Worm (Caenorhabditis elegans) whole organism, L4 larva: ENCODE data around the gene ZK470.6.

Experiments
- F44E2.7 ChIP-seq: fragments of 200-800 bp; sonication (Bioruptor generic); IDR thresholded peaks from 2 replicates; pipeline ENCODE4 v2.1.2; 2022; ENCODE audit warnings: missing genetic modification characterization, missing compliant biosample characterization
- T26A8.4 ChIP-seq: fragments of 200-800 bp; sonication (Bioruptor generic); IDR thresholded peaks from 2 replicates; pipeline ENCODE4 v1.3.6; 2022; ENCODE audit warnings: missing genetic modification characterization, missing compliant biosample characterization
- aha-1 ChIP-seq: fragments of 150-350 bp; peaks from one replicate; lab custom pipeline; 2014; ENCODE audit warnings: missing biosample characterization, missing genetic modification characterization
- aly-2 ChIP-seq: sonication (generic microtip); optimal IDR thresholded peaks from 2 replicates; lab custom pipeline; 2018; ENCODE audit warnings: missing biosample characterization, missing genetic modification characterization
- ama-1 ChIP-seq: fragments of 150-350 bp; optimal IDR thresholded peaks from 2 replicates; lab custom pipeline; 2014; ENCODE audit warnings: inconsistent platforms, mixed read lengths
- arid-1 ChIP-seq: fragments of 200-800 bp; sonication (Bioruptor generic); conservative IDR thresholded peaks from 2 replicates; pipeline ENCODE4 v1.3.6; 2022; ENCODE audit warnings: missing genetic modification reagents, missing genetic modification characterization, missing compliant biosample characterization
- ceh-44 ChIP-seq: fragments of 200-800 bp; sonication (Bioruptor generic); IDR thresholded peaks from 2 replicates; pipeline ENCODE4 v1.3.6; 2022; ENCODE audit warnings: missing genetic modification reagents, missing genetic modification characterization, missing compliant biosample characterization
- ceh-82 ChIP-seq: sonication (generic microtip); optimal IDR thresholded peaks from 2 replicates; lab custom pipeline; 2017; ENCODE audit warnings: missing biosample characterization, missing genetic modification characterization
- ctbp-1 ChIP-seq: fragments of 200-800 bp; sonication (Bioruptor generic); IDR thresholded peaks from 2 replicates; pipeline ENCODE4 v1.3.6; 2022; ENCODE audit warnings: missing genetic modification reagents, missing genetic modification characterization, missing compliant biosample characterization
- daf-19 ChIP-seq: fragments of 200-800 bp; sonication (Bioruptor generic); conservative IDR thresholded peaks from 2 replicates; pipeline ENCODE4 v1.3.6; 2022; ENCODE audit warnings: missing genetic modification characterization, missing compliant biosample characterization
- daf-8 ChIP-seq: fragments of 200-800 bp; sonication (Bioruptor generic); IDR thresholded peaks from 2 replicates; pipeline ENCODE4 v1.3.6; 2022; ENCODE audit warnings: missing genetic modification characterization, missing compliant biosample characterization
- dmd-6 ChIP-seq: fragments of 200-800 bp; sonication (Bioruptor generic); IDR thresholded peaks from 2 replicates; pipeline ENCODE4 v1.3.6; 2022; ENCODE audit warnings: missing genetic modification reagents, missing genetic modification characterization, missing compliant biosample characterization
- dmd-9 ChIP-seq: fragments of 200-800 bp; sonication (Bioruptor generic); IDR thresholded peaks from 2 replicates; pipeline ENCODE4 v1.3.6; 2022; ENCODE audit warnings: missing genetic modification reagents, missing genetic modification characterization, missing compliant biosample characterization
- duxl-1 ChIP-seq: sonication (generic microtip); optimal IDR thresholded peaks from 2 replicates; lab custom pipeline; 2016; ENCODE audit warnings: mild to moderate bottlenecking, missing genetic modification characterization, moderate library complexity, missing compliant biosample characterization; ENCODE audit not compliant: poor library complexity
- dve-1 ChIP-seq: sonication (generic microtip); optimal IDR thresholded peaks from 2 replicates; lab custom pipeline; 2017; ENCODE audit warnings: antibody characterized with exemption, mild to moderate bottlenecking, missing genetic modification characterization, missing compliant biosample characterization; ENCODE audit not compliant: insufficient read depth
- egl-27 ChIP-seq: sonication (generic microtip); optimal IDR thresholded peaks from 3 replicates; lab custom pipeline; 2017; ENCODE audit warnings: missing biosample characterization, missing genetic modification reagents, missing genetic modification characterization
- gei-8 ChIP-seq: fragments of 200-800 bp; sonication (Bioruptor generic); optimal IDR thresholded peaks from 2 replicates; lab custom pipeline; 2018; ENCODE audit warnings: mild to moderate bottlenecking, missing genetic modification characterization, missing compliant biosample characterization
- hlh-30 ChIP-seq: sonication (generic microtip); optimal IDR thresholded peaks from 2 replicates; lab custom pipeline; 2017; ENCODE audit warnings: antibody characterized with exemption, mild to moderate bottlenecking, missing genetic modification characterization, missing compliant biosample characterization; ENCODE audit not compliant: insufficient read depth
- hmg-1.1 ChIP-seq: fragments of 200-800 bp; sonication (Bioruptor generic); IDR thresholded peaks from 2 replicates; pipeline ENCODE4 v1.3.6; 2022; ENCODE audit warnings: missing genetic modification reagents, missing genetic modification characterization, missing compliant biosample characterization
- lim-7 ChIP-seq: fragments of 200-800 bp; sonication (Bioruptor generic); IDR thresholded peaks from 2 replicates; pipeline ENCODE4 v1.3.6; 2022; ENCODE audit warnings: missing genetic modification characterization, missing compliant biosample characterization
- lin-1 ChIP-seq: fragments of 200-800 bp; sonication (Bioruptor generic); IDR thresholded peaks from 2 replicates; pipeline ENCODE4 v1.3.6; 2022; ENCODE audit warnings: missing genetic modification reagents, missing genetic modification characterization, missing compliant biosample characterization
- lin-13 ChIP-seq: fragments of 150-350 bp; optimal IDR thresholded peaks from 2 replicates; lab custom pipeline; 2014; ENCODE audit warnings: missing biosample characterization, missing genetic modification reagents, missing genetic modification characterization
- lin-15B ChIP-seq: fragments of 150-350 bp; sonication (generic microtip); optimal IDR thresholded peaks from 3 replicates; lab custom pipeline; 2014; ENCODE audit warnings: missing biosample characterization, missing genetic modification characterization
- lin-38 ChIP-seq: fragments of 200-800 bp; sonication (Bioruptor generic); IDR thresholded peaks from 2 replicates; pipeline ENCODE4 v1.3.6; 2022; ENCODE audit warnings: missing genetic modification reagents, missing genetic modification characterization, missing compliant biosample characterization
- madf-5 ChIP-seq, 2 experiments: fragments of 200-800 bp; sonication (Bioruptor generic); IDR thresholded peaks; 2 replicates each; pipeline ENCODE4 v1.3.6; 2022; ENCODE audit warnings: missing compliant biosample characterization in 2 of 2, missing genetic modification characterization in 2 of 2
- mes-2 ChIP-seq: sonication (generic microtip); optimal IDR thresholded peaks from 2 replicates; lab custom pipeline; 2016; ENCODE audit warnings: missing genotype, mild to moderate bottlenecking, missing genetic modification characterization, missing compliant biosample characterization; ENCODE audit not compliant: poor library complexity, severe bottlenecking
- mxl-3 ChIP-seq: fragments of 200-800 bp; sonication (Bioruptor generic); optimal IDR thresholded peaks from 2 replicates; lab custom pipeline; 2018; ENCODE audit warnings: mild to moderate bottlenecking, missing genetic modification characterization, missing compliant biosample characterization
- nhr-102 ChIP-seq: sonication (generic microtip); optimal IDR thresholded peaks from 2 replicates; lab custom pipeline; 2016; ENCODE audit warnings: mild to moderate bottlenecking, missing genetic modification characterization, moderate library complexity, missing compliant biosample characterization
- nhr-111 ChIP-seq: fragments of 200-800 bp; sonication (Bioruptor generic); optimal IDR thresholded peaks from 2 replicates; lab custom pipeline; 2018; ENCODE audit warnings: mild to moderate bottlenecking, missing genetic modification characterization, missing compliant biosample characterization
- nhr-25 ChIP-seq: sonication (generic microtip); optimal IDR thresholded peaks from 2 replicates; lab custom pipeline; 2017; ENCODE audit warnings: missing genetic modification characterization, mild to moderate bottlenecking, missing compliant biosample characterization, antibody characterized with exemption, moderate library complexity, borderline replicate concordance; ENCODE audit not compliant: insufficient read depth
- nhr-28 ChIP-seq: fragments of 150-350 bp; optimal IDR thresholded peaks from 2 replicates; lab custom pipeline; 2014; ENCODE audit warnings: missing biosample characterization, missing genetic modification characterization
- nhr-41 ChIP-seq: fragments of 200-800 bp; sonication (Bioruptor generic); IDR thresholded peaks from 2 replicates; pipeline ENCODE4 v1.3.6; 2022; ENCODE audit warnings: missing genetic modification reagents, missing genetic modification characterization, missing compliant biosample characterization
- nhr-42 ChIP-seq: fragments of 200-800 bp; sonication (Bioruptor generic); IDR thresholded peaks from 2 replicates; pipeline ENCODE4 v1.3.6; 2022; ENCODE audit warnings: missing genetic modification characterization, missing compliant biosample characterization
- nhr-48 ChIP-seq: sonication (generic microtip); optimal IDR thresholded peaks from 2 replicates; lab custom pipeline; 2016; ENCODE audit warnings: mild to moderate bottlenecking, missing genetic modification characterization, missing compliant biosample characterization
- nhr-77 ChIP-seq: fragments of 150-350 bp; optimal IDR thresholded peaks from 2 replicates; lab custom pipeline; 2014; ENCODE audit warnings: missing biosample characterization, missing genetic modification characterization
- pqm-1 ChIP-seq: sonication (generic microtip); optimal IDR thresholded peaks from 2 replicates; lab custom pipeline; 2017; ENCODE audit warnings: missing biosample characterization, missing genetic modification characterization
- rbr-2 ChIP-seq: sonication (generic microtip); optimal IDR thresholded peaks from 2 replicates; lab custom pipeline; 2016; ENCODE audit warnings: missing genotype, missing genetic modification characterization, missing compliant biosample characterization
- saeg-2 ChIP-seq: fragments of 200-800 bp; sonication (Bioruptor generic); IDR thresholded peaks from 2 replicates; pipeline ENCODE4 v1.3.6; 2022; ENCODE audit warnings: missing genetic modification reagents, missing genetic modification characterization, missing compliant biosample characterization
- sdz-12 ChIP-seq: fragments of 200-800 bp; sonication (Bioruptor generic); optimal IDR thresholded peaks from 2 replicates; lab custom pipeline; 2018; ENCODE audit warnings: mild to moderate bottlenecking, missing genetic modification characterization, missing compliant biosample characterization
- set-16 ChIP-seq: fragments of 200-800 bp; sonication (Bioruptor generic); IDR thresholded peaks from 2 replicates; pipeline ENCODE4 v1.3.6; 2022; ENCODE audit warnings: missing genetic modification reagents, missing genetic modification characterization, missing compliant biosample characterization
- snpc-1.2 ChIP-seq: fragments of 200-800 bp; sonication (Bioruptor generic); IDR thresholded peaks from 2 replicates; pipeline ENCODE4 v1.3.6; 2022; ENCODE audit warnings: missing genetic modification reagents, missing genetic modification characterization, missing compliant biosample characterization
- tag-97 ChIP-seq: fragments of 200-800 bp; sonication (Bioruptor generic); IDR thresholded peaks from 2 replicates; pipeline ENCODE4 v1.3.6; 2022; ENCODE audit warnings: missing genetic modification characterization, missing compliant biosample characterization
- unc-130 ChIP-seq: sonication (generic microtip); optimal IDR thresholded peaks from 2 replicates; lab custom pipeline; 2016; ENCODE audit warnings: missing genetic modification reagents, missing genetic modification characterization, missing compliant biosample characterization
- unc-39 ChIP-seq: sonication (generic microtip); optimal IDR thresholded peaks from 2 replicates; lab custom pipeline; 2017; ENCODE audit warnings: missing biosample characterization, missing genetic modification characterization
- vab-7 ChIP-seq: fragments of 200-800 bp; sonication (Bioruptor generic); IDR thresholded peaks from 2 replicates; pipeline ENCODE4 v1.3.6; 2022; ENCODE audit warnings: missing genetic modification reagents, missing genetic modification characterization, missing compliant biosample characterization
- zag-1 ChIP-seq: fragments of 150-350 bp; optimal IDR thresholded peaks from 2 replicates; lab custom pipeline; 2014; ENCODE audit warnings: missing biosample characterization, missing genetic modification characterization
- zfp-2 ChIP-seq: sonication (generic microtip); optimal IDR thresholded peaks from 2 replicates; lab custom pipeline; 2016; ENCODE audit warnings: mild to moderate bottlenecking, missing genetic modification characterization, missing compliant biosample characterization
- zfp-3 ChIP-seq: fragments of 200-800 bp; sonication (Bioruptor generic); conservative IDR thresholded peaks from 2 replicates; pipeline ENCODE4 v1.3.6; 2022; ENCODE audit warnings: missing genetic modification reagents, missing genetic modification characterization, missing compliant biosample characterization
- ztf-11 ChIP-seq: fragments of 150-350 bp; optimal IDR thresholded peaks from 2 replicates; lab custom pipeline; 2014; ENCODE audit warnings: missing biosample characterization, missing genetic modification characterization
- ztf-7 ChIP-seq: fragments of 150-350 bp; optimal IDR thresholded peaks from 2 replicates; lab custom pipeline; 2014; ENCODE audit warnings: missing biosample characterization, missing genetic modification characterization

Gene ZK470.6

DNA sequence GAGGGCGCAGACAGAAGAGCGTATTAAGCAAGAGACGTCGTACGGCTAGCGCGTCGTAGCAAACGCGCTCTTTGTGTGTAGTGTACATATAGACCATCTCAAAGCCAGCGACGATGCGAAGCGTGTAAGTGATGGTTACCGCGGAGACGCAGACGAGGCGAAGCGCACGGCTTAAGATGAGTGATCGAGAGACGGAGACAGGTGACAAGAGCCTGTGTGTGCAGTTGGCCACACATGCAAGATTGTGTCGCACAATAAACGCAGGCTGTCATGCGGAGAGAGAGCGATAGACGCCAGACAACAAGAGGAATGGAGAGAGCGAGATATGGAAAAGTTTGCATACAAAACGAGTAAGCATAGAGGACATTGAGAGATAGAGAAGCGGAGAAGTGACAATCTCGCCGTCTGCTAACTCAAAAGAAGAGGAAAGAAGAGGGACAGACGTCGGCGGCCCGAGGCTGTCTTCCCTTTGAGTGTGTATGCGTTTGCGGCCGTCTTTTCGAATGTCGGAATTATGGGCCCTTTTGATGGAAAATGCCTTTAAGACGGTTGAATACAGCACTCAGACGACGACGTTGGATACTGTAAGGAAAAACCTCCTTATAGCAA, 45.6 kb upstream of the ZK470.6 start (continued):
- no peak; the same call in 1 of the 2 replicates for TF ChIP-seq lin-1 (GFP tag; lab: Robert Waterston, UW)
- 0 out of 2 replicates have a peak, but pooled peaks have one; percentile 15 for TF ChIP-seq daf-19 (GFP tag; lab: Robert Waterston, UW)
- TF ChIP-seq ama-1 (lab: Kevin White, UChicago) = peak; percentile 96
- peak; percentile 81 for TF ChIP-seq nhr-25 (tag; lab: Kevin White, UChicago)
- peak; percentile 92 for TF ChIP-seq T26A8.4 (GFP tag; lab: Robert Waterston, UW)
- TF ChIP-seq duxl-1 (tag; lab: Kevin White, UChicago) = peak; percentile 40
- TF ChIP-seq egl-27 (tag; lab: Kevin White, UChicago) = no peak
- peak; percentile 47 for TF ChIP-seq lin-38 (GFP tag; lab: Robert Waterston, UW)
- TF ChIP-seq vab-7 (GFP tag; lab: Robert Waterston, UW) = no peak
- TF ChIP-seq dmd-9 = no peak
- peak; percentile 77 for TF ChIP-seq nhr-28
- TF ChIP-seq ceh-82 (tag; lab: Kevin White, UChicago) = no peak
- 0 out of 2 replicates have a peak, but pooled peaks have one; percentile 52 for TF ChIP-seq lim-7
- TF ChIP-seq ceh-44 (GFP tag; lab: Robert Waterston, UW) = no peak
- TF ChIP-seq tag-97 (GFP tag; lab: Robert Waterston, UW) = no peak
- peak; percentile 71 for TF ChIP-seq dmd-6
- peak; percentile 57 for TF ChIP-seq nhr-42 (GFP tag; lab: Robert Waterston, UW)
- no peak for TF ChIP-seq pqm-1 (tag; lab: Kevin White, UChicago)
- no peak for TF ChIP-seq aly-2 (tag; lab: Kevin White, UChicago)
- TF ChIP-seq zfp-3 (GFP tag; lab: Robert Waterston, UW) = no peak
- TF ChIP-seq zfp-2 (tag; lab: Kevin White, UChicago) = no peak
- TF ChIP-seq mxl-3 (GFP tag; lab: Kevin White, UChicago) = peak; percentile 74
- no peak for TF ChIP-seq ztf-11 (tag; lab: Kevin White, UChicago)
- TF ChIP-seq daf-8 (GFP tag; lab: Robert Waterston, UW) = no peak
- no peak for TF ChIP-seq lin-15B
- TF ChIP-seq aha-1 (tag; lab: Kevin White, UChicago) = peak; percentile 99
- 0 out of 2 replicates have a peak, but pooled peaks have one; percentile 29 for TF ChIP-seq F44E2.7 (GFP tag; lab: Robert Waterston, UW)
- peak; percentile 86 for TF ChIP-seq ctbp-1
- TF ChIP-seq arid-1 = no peak; the same call in 1 of the 2 replicates
- TF ChIP-seq dve-1 (tag; lab: Kevin White, UChicago) = peak; percentile 74
- TF ChIP-seq madf-5 (GFP tag; IDR thresholded peaks at IDR 0.05; lab: Robert Waterston, UW) = no peak
- TF ChIP-seq ztf-7 (tag; lab: Kevin White, UChicago) = peak; percentile 88
- TF ChIP-seq hlh-30 (tag; lab: Kevin White, UChicago) = peak; percentile 51
- TF ChIP-seq nhr-77 (tag; lab: Kevin White, UChicago) = no peak
- TF ChIP-seq mes-2 (tag; lab: Kevin White, UChicago) = peak; percentile 46
- TF ChIP-seq nhr-111 (GFP tag; lab: Kevin White, UChicago) = no peak
- TF ChIP-seq unc-39 = no peak
- TF ChIP-seq unc-130 = peak; percentile 9
- peak; percentile 88 for TF ChIP-seq nhr-102 (tag; lab: Kevin White, UChicago)
- peak; percentile 63 for TF ChIP-seq saeg-2 (GFP tag; lab: Robert Waterston, UW)
- no peak for TF ChIP-seq snpc-1.2 (GFP tag; lab: Robert Waterston, UW)
- TF ChIP-seq lin-13 (GFP tag; lab: Kevin White, UChicago) = no peak
- peak; percentile 68 for TF ChIP-seq zag-1 (tag; lab: Kevin White, UChicago)
- TF ChIP-seq nhr-41 (GFP tag; lab: Robert Waterston, UW) = no peak
- peak; percentile 75 for TF ChIP-seq set-16 (GFP tag; lab: Robert Waterston, UW)
- no peak for TF ChIP-seq sdz-12 (GFP tag; lab: Kevin White, UChicago)
- peak; percentile 98 for TF ChIP-seq hmg-1.1
- TF ChIP-seq rbr-2 (tag; lab: Kevin White, UChicago) = peak; percentile 84
- TF ChIP-seq gei-8 (GFP tag; lab: Kevin White, UChicago) = no peak
- TF ChIP-seq nhr-48 (tag; lab: Kevin White, UChicago) = peak; percentile 88
